Worm (Caenorhabditis elegans): Measurements from ENCODE around the gene clec-82.

DNA sequence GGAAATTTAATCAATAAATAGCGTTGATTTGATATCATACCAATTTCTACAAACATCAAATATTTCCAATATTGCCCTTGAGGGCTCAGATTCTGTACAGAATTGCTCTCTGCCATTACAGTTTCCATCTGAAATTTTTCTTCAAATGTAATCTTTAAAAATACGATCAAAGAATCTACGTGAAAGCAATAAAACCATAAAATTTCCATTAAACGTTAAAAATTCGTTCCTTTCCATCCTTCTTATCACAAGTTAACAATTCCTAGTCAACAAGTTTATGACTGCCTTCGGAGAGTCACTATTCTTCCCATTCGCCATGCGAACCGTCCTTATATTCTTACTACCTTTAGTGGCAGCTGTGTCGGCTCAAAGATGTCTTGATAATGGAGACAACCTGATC is at the start of gene clec-82:
- TF ChIP-seq T22C8.4 (GFP tag; IDR thresholded peaks at IDR 0.05) (no peak), flt-1 (GFP tag; IDR thresholded peaks at IDR 0.05) (no peak), ref-1 (GFP tag; conservative IDR thresholded peaks at IDR 0.05) (no peak), cog-1 (tag; optimal IDR thresholded peaks at IDR 0.05) (no peak), tab-1 (GFP tag; IDR thresholded peaks at IDR 0.05) (no peak), ztf-23 (GFP tag; IDR thresholded peaks at IDR 0.05) (no peak)
